Worm (Caenorhabditis elegans) whole organism, midembryonic: ENCODE data around the gene sdz-28.

ENCODE experiments used
- T22C8.4 ChIP-seq: fragments of 200-800 bp; sonication (Bioruptor generic); IDR thresholded peaks from 2 replicates; pipeline ENCODE4 v1.3.6; 2022; ENCODE audit warnings: missing genetic modification characterization, missing compliant biosample characterization
- cog-1 ChIP-seq: sonication (generic microtip); optimal IDR thresholded peaks from 2 replicates; lab custom pipeline; 2016; ENCODE audit warnings: missing genetic modification characterization, missing compliant biosample characterization
- flt-1 ChIP-seq: fragments of 200-800 bp; sonication (Bioruptor generic); IDR thresholded peaks from 2 replicates; pipeline ENCODE4 v1.3.6; 2022; ENCODE audit warnings: missing genetic modification characterization, missing compliant biosample characterization
- klf-2 ChIP-seq: fragments of 200-800 bp; sonication (Bioruptor generic); conservative IDR thresholded peaks from 2 replicates; pipeline ENCODE4 v1.3.6; 2022; ENCODE audit warnings: missing genetic modification reagents, missing genetic modification characterization, missing compliant biosample characterization
- med-1 ChIP-seq: sonication (generic microtip); optimal IDR thresholded peaks from 2 replicates; lab custom pipeline; 2017; ENCODE audit warnings: missing genetic modification characterization, mild to moderate bottlenecking, missing compliant biosample characterization, antibody characterized with exemption, missing genetic modification reagents; ENCODE audit not compliant: insufficient read depth
- ref-1 ChIP-seq: fragments of 200-800 bp; sonication (Bioruptor generic); conservative IDR thresholded peaks from 2 replicates; pipeline ENCODE4 v1.3.6; 2022; ENCODE audit warnings: missing genetic modification reagents, missing genetic modification characterization, missing compliant biosample characterization
- tab-1 ChIP-seq: fragments of 200-800 bp; sonication (Bioruptor generic); IDR thresholded peaks from 2 replicates; pipeline ENCODE4 v1.3.6; 2022; ENCODE audit warnings: missing genetic modification characterization, missing compliant biosample characterization
- ztf-23 ChIP-seq: fragments of 200-800 bp; sonication (Bioruptor generic); IDR thresholded peaks from 2 replicates; pipeline ENCODE4 v1.3.6; 2022; ENCODE audit warnings: missing genetic modification reagents, missing genetic modification characterization, missing compliant biosample characterization
- ztf-29 ChIP-seq: fragments of 200-800 bp; sonication (Bioruptor generic); IDR thresholded peaks from 2 replicates; pipeline ENCODE4 v1.3.6; 2022; ENCODE audit warnings: missing genetic modification reagents, missing genetic modification characterization, missing compliant biosample characterization

Gene sdz-28

ce11 chrII:2177735-2178134 is 46.9 kb downstream of the sdz-28 start:
- TF ChIP-seq cog-1 (tag; lab: Kevin White, UChicago) (no peak), flt-1 (GFP tag; lab: Robert Waterston, UW) (no peak), med-1 (GFP tag; lab: Kevin White, UChicago) (no peak), ztf-29 (GFP tag; lab: Robert Waterston, UW) (no peak), T22C8.4 (GFP tag; lab: Robert Waterston, UW) (no peak), klf-2 (GFP tag; lab: Robert Waterston, UW) (no peak), ref-1 (GFP tag; lab: Robert Waterston, UW) (no peak), tab-1 (GFP tag; lab: Robert Waterston, UW) (no peak), ztf-23 (GFP tag; lab: Robert Waterston, UW) (no peak)
